Worm (Caenorhabditis elegans): Measurements from ENCODE around the gene dmd-3.

Gene dmd-3

DNA sequence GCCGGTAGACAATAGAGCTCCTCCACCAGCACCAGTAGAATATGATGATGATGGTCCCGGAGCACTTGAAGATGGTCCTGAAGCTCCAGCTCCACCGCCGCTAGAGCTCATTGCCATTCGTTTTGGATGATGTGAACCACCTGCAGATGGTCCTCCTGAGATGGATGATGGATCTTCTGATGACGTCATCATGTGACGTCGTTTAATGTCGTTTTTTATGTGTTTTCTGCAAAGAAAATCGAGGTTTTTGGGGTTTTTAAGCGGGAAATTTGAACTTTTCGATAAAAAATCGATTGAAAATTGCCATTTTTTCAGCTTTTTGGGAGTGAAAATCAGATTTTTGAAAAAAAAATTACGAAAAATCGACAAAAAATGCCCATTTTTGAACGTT lies 18.9 kb downstream of the dmd-3 start:
- TF ChIP-seq ces-1 (GFP tag; optimal IDR thresholded peaks at IDR 0.05) (no peak), ztf-11 (tag; optimal IDR thresholded peaks at IDR 0.05) (no peak), tbx-8 (GFP tag; optimal IDR thresholded peaks at IDR 0.05) (no peak), zip-8 (tag; optimal IDR thresholded peaks at IDR 0.05) (peak; percentile 93), snpc-4 (tag; optimal IDR thresholded peaks at IDR 0.05) (no peak), mab-5 (tag; optimal IDR thresholded peaks at IDR 0.05) (no peak)

DNA sequence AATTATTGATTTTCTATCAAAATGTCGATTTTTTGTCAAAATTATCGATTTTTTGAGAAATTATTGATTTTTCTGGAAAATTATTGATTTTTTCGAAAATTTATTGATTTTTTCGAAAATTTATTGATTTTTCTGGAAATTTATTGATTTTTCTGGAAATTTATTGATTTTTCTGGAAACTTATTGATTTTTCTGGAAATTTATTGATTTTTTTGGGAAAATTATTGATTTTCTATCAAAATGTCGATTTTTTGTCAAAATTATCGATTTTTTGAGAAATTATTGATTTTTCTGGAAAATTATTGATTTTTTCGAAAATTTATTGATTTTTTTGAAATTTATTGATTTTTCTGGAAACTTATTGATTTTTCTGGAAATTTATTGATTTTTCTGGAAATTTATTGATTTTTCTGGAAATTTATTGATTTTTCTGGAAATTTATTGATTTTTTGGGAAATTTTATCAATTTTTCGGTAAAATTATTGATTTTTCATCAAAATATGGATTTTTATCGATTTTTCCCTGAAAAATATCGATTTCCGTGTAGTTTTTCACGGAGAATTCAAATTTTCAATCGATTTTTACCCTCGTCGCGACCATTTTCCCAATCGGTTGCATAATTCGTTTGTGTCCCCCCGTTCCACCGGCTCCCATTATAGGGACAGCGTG lies 19.4 kb downstream of the dmd-3 start:
- peak; percentile 14 for TF ChIP-seq drap-1 (GFP tag; optimal IDR thresholded peaks at IDR 0.05)

DNA sequence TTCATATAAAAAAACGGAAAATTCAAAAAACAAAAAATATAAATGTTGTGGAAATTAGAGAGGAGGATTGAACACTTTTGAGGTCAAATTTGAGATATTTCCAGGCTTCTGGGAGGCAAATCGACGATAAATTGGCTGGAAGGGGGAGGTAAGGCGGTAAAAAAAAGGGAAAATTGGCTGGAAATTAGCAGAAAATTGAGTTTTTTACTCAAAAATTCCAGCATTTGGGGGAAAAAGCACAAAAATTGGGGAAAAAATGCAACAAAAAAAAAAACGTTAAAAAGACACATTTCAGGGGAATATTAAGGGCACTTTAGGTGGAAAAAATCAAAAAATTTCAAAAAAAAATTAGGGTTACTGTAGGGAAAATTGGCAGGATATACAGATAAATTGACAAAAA lies 20.9 kb downstream of the dmd-3 start:
- TF ChIP-seq sptf-1 (tag; optimal IDR thresholded peaks at IDR 0.05) (peak; percentile 19), nhr-12 (tag; optimal IDR thresholded peaks at IDR 0.05) (no peak)

DNA sequence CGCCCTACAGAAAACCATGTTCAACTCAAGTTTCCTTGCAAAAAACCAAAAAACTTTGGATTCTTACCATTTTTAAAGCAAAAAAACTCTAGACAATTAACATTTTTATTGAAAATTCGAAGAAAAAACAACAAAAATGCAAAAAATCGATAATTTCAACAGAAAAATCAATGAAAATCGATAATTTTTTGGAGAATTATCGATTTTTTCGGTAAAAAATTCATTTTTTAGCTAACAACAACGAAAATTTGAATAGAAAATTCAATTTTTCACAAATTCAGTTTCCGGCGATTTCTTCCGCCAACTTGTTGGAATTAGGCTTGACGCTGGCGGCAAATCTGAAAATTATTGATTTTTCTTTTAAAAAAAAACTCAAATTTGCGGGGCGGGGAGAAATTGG lies 22.1 kb downstream of the dmd-3 start:
- TF ChIP-seq elt-1 (tag; optimal IDR thresholded peaks at IDR 0.05; ENCODE audit: borderline replicate concordance, insufficient read depth), result no peak
- TF ChIP-seq elt-3 (tag; optimal IDR thresholded peaks at IDR 0.05), result no peak
- TF ChIP-seq nhr-28 (tag; optimal IDR thresholded peaks at IDR 0.05), result no peak
- no peak for TF ChIP-seq nhr-12 (tag; optimal IDR thresholded peaks at IDR 0.05)
- no peak for TF ChIP-seq sem-2 (GFP tag; optimal IDR thresholded peaks at IDR 0.05)
- TF ChIP-seq ham-2 (GFP tag; optimal IDR thresholded peaks at IDR 0.05), result no peak
- TF ChIP-seq zip-8 (tag; optimal IDR thresholded peaks at IDR 0.05), result no peak
- TF ChIP-seq pha-4 (tag; optimal IDR thresholded peaks at IDR 0.05), result no peak
- no peak for TF ChIP-seq lin-32 (GFP tag; optimal IDR thresholded peaks at IDR 0.05)
- no peak for TF ChIP-seq nhr-2 (tag; optimal IDR thresholded peaks at IDR 0.05)
- no peak for TF ChIP-seq unc-120 (tag; optimal IDR thresholded peaks at IDR 0.05; ENCODE audit: poor library complexity, severe bottlenecking)
- TF ChIP-seq ceh-83 (GFP tag; optimal IDR thresholded peaks at IDR 0.05), result no peak
- no peak for TF ChIP-seq unc-39 (tag; optimal IDR thresholded peaks at IDR 0.05)
- no peak for TF ChIP-seq nhr-76 (tag; optimal IDR thresholded peaks at IDR 0.05)

DNA sequence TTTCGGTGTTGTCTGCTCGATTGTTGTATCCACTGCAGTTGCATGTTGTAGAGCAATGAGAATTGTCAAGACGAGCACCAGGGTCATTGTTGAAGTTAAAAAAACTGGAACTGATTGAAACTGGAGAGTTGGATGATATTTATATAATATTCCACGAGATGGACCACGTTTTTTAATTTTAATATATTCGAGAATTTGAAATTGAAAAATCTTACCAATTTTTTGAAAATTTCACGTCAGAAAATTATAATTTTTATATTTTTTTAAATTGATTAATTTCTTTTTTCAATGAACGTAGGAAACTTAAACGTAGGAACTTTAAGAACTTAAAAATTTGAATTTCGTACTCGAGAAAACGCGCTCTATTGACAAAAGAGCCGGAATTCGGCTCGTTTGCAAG lies 22.5 kb downstream of the dmd-3 start, which contains the start of gene Y43F8C.5:
Gene Y43F8C.5, minus strand, starts transcription at position 101 of the 400 bp plus-strand sequence.
- TF ChIP-seq blmp-1 (tag; optimal IDR thresholded peaks at IDR 0.05) (no peak), unc-120 (tag; optimal IDR thresholded peaks at IDR 0.05; ENCODE audit: poor library complexity, severe bottlenecking) (no peak), nhr-76 (tag; optimal IDR thresholded peaks at IDR 0.05) (no peak), flh-1 (GFP tag; optimal IDR thresholded peaks at IDR 0.05) (no peak), elt-3 (tag; optimal IDR thresholded peaks at IDR 0.05) (no peak), tbx-8 (GFP tag; optimal IDR thresholded peaks at IDR 0.05) (no peak), unc-39 (tag; optimal IDR thresholded peaks at IDR 0.05) (no peak), ceh-43 (GFP tag; optimal IDR thresholded peaks at IDR 0.05) (no peak), elt-1 (tag; optimal IDR thresholded peaks at IDR 0.05; ENCODE audit: borderline replicate concordance, insufficient read depth) (no peak), nhr-2 (tag; optimal IDR thresholded peaks at IDR 0.05) (no peak), sptf-1 (tag; optimal IDR thresholded peaks at IDR 0.05) (no peak), ceh-39 (tag; optimal IDR thresholded peaks at IDR 0.05) (no peak), unc-62 (GFP tag; optimal IDR thresholded peaks at IDR 0.05) (no peak)

DNA sequence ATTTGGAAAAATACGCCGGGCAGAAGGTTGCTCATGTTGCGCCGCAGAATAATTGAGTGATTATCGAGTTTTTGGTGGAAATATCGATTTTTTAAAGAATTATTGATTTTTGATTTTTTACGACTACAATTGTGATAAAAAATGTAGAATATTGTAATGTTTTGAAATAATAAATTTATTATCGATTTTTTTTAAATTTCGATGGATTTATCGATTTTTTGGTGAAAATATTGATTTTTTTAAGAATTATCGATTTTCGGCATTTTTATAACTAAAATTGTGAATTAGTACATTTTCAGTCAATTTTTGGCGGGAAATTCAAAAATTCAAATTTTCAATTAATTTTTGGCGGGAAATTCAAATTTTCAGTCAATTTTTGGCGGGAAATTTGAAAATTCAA lies 24.5 kb downstream of the dmd-3 start:
- TF ChIP-seq mls-2 (tag; optimal IDR thresholded peaks at IDR 0.05) (peak; percentile 22), M03D4.4 (tag; optimal IDR thresholded peaks at IDR 0.05) (no peak)

DNA sequence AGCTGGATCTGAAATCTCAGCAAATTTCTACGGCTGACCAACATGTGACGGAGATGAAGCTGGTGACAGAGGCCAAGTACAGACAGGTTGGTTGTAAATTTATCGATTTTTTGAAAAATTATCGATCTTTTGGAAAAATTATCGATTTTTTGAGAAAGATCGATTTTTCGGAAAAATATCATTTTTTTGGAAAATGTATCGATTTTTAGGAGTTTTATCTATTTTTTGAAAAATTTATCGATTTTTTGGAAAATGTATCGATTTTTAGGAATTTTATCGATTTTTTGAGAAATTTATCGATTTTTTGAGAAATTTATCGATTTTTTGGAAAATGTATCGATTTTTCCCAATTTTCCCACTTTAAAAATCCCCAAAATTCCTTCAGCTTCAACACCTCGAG lies 25.1 kb downstream of the dmd-3 start:
- TF ChIP-seq zip-8 (tag; optimal IDR thresholded peaks at IDR 0.05), result no peak
- no peak for TF ChIP-seq unc-62 (GFP tag; optimal IDR thresholded peaks at IDR 0.05)
- TF ChIP-seq drap-1 (GFP tag; optimal IDR thresholded peaks at IDR 0.05), result peak; percentile 67
- no peak for TF ChIP-seq elt-3 (tag; optimal IDR thresholded peaks at IDR 0.05)
- TF ChIP-seq bed-3 (GFP tag; optimal IDR thresholded peaks at IDR 0.05), result no peak
